Worm (Caenorhabditis elegans): Measurements from ENCODE around the gene K08F9.1.
A peak's percentile ranks its signal among the peaks of the same experiment; 100 is the strongest.

Gene K08F9.1

DNA sequence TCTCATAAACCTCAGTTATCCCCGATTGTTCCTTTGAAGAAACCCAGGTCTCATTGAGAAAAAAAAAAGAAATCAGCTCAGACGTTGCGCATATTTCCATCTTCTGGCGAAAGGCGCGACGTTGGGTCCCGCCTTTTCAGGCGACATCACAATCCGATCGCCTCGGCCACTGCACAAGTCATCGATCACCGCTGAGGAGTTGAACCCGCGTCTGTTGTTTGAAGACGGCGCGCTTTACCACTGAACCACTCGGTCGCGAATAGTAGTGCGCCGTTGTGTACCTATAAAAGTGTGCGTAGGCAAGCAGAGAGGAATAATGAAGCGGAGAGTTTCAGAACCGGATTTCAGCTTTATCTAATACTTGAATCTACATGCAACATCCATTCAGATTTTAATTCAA is 47.7 kb upstream of the K08F9.1 start, which contains the start of gene Y75B12B.11 (continued):
- peak; percentile 70 for TF ChIP-seq ztf-4 (tag; optimal IDR thresholded peaks at IDR 0.05)
- peak; percentile 89 for TF ChIP-seq ama-1 (optimal IDR thresholded peaks at IDR 0.05)
- TF ChIP-seq nhr-6 (tag; optimal IDR thresholded peaks at IDR 0.05), result no peak
- TF ChIP-seq elt-1 (tag; optimal IDR thresholded peaks at IDR 0.05), result no peak
- TF ChIP-seq peb-1 (tag; optimal IDR thresholded peaks at IDR 0.05), result no peak
- no peak for TF ChIP-seq mbf-1 (tag; optimal IDR thresholded peaks at IDR 0.05)
- no peak for TF ChIP-seq nhr-12 (tag; optimal IDR thresholded peaks at IDR 0.05)
- peak; percentile 73 for TF ChIP-seq unc-55 (GFP tag; optimal IDR thresholded peaks at IDR 0.05)
- peak; percentile 69 for TF ChIP-seq F13H6.1 (tag; optimal IDR thresholded peaks at IDR 0.05)
- peak; percentile 33 for TF ChIP-seq ceh-16 (tag; optimal IDR thresholded peaks at IDR 0.05)
- peak; percentile 62 for TF ChIP-seq C34F6.9 (tag; optimal IDR thresholded peaks at IDR 0.05)
- TF ChIP-seq gmeb-1 (tag; optimal IDR thresholded peaks at IDR 0.05), result peak; percentile 76

DNA sequence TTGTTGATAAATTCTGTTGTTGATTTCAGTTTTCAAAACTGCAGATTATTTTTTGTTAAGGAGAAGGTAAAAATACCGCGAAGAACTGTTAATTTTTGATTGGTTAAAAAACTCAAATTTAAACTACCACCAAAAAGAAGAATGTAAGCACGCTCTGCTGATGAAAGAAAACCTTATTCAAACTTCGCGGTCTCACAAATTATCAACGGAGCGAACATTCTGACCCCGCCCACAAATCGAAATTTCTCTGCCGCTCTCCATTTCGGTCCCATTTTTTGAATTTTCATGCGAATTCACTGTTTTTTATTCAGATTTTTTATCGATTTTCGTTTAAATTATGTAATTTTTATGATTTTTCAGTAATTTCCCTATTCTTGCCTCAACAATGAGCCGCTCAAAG is 46.4 kb upstream of the K08F9.1 start, which contains the start of gene cyn-3:
TSS of gene cyn-3 (plus strand) at position 361 of the 400 bp plus-strand sequence.
- TF ChIP-seq gmeb-1 (tag; optimal IDR thresholded peaks at IDR 0.05), result peak; percentile 99
- peak; percentile 93 for TF ChIP-seq nhr-25 (tag; optimal IDR thresholded peaks at IDR 0.05)
- TF ChIP-seq elt-3 (tag; optimal IDR thresholded peaks at IDR 0.05), result no peak
- peak; percentile 89 for TF ChIP-seq nhr-129 (tag; optimal IDR thresholded peaks at IDR 0.05)
- no peak for TF ChIP-seq ztf-11 (tag; optimal IDR thresholded peaks at IDR 0.05)
- no peak for TF ChIP-seq nhr-23 (tag; optimal IDR thresholded peaks at IDR 0.05)
- no peak for TF ChIP-seq ztf-1 (GFP tag; conservative IDR thresholded peaks at IDR 0.05)
- peak; percentile 90 for TF ChIP-seq sma-9 (GFP tag; optimal IDR thresholded peaks at IDR 0.05)
- no peak for TF ChIP-seq sma-9 (tag; optimal IDR thresholded peaks at IDR 0.05)
- TF ChIP-seq zag-1 (tag; optimal IDR thresholded peaks at IDR 0.05), result peak; percentile 46
- peak; percentile 93 for TF ChIP-seq lin-13 (GFP tag; optimal IDR thresholded peaks at IDR 0.05)
- peak; percentile 92 for TF ChIP-seq sem-4 (tag; optimal IDR thresholded peaks at IDR 0.05)
- peak; percentile 73 for TF ChIP-seq ztf-4 (tag; optimal IDR thresholded peaks at IDR 0.05)
- TF ChIP-seq unc-55 (GFP tag; optimal IDR thresholded peaks at IDR 0.05), result peak; percentile 97
- peak; percentile 59 for TF ChIP-seq ceh-16 (tag; optimal IDR thresholded peaks at IDR 0.05)
- TF ChIP-seq ZK546.5 (tag; optimal IDR thresholded peaks at IDR 0.05), result peak; percentile 30
- TF ChIP-seq C34F6.9 (tag; optimal IDR thresholded peaks at IDR 0.05), result peak; percentile 93
- peak; percentile 82 to 93 for TF ChIP-seq lsy-2 (tag; optimal IDR thresholded peaks at IDR 0.05)
- TF ChIP-seq alr-1 (tag; optimal IDR thresholded peaks at IDR 0.05), result no peak
- TF ChIP-seq egl-27 (tag; optimal IDR thresholded peaks at IDR 0.05), result peak; percentile 31
- no peak for TF ChIP-seq nhr-12 (tag; optimal IDR thresholded peaks at IDR 0.05)
- peak; percentile 81 for TF ChIP-seq mab-5 (tag; optimal IDR thresholded peaks at IDR 0.05)
- peak; percentile 41 for TF ChIP-seq R02D3.7 (tag; optimal IDR thresholded peaks at IDR 0.05)
- TF ChIP-seq nhr-21 (tag; optimal IDR thresholded peaks at IDR 0.05), result peak; percentile 85
- peak; percentile 54 for TF ChIP-seq nhr-77 (tag; optimal IDR thresholded peaks at IDR 0.05)
- TF ChIP-seq fos-1 (tag; optimal IDR thresholded peaks at IDR 0.05), result peak; percentile 76
- no peak for TF ChIP-seq lin-39 (tag; optimal IDR thresholded peaks at IDR 0.05)
- no peak for TF ChIP-seq nhr-10 (tag; optimal IDR thresholded peaks at IDR 0.05)
- TF ChIP-seq crh-2 (tag; optimal IDR thresholded peaks at IDR 0.05), result peak; percentile 96
- peak; percentile 87 for TF ChIP-seq snpc-4 (tag; optimal IDR thresholded peaks at IDR 0.05)
- peak; percentile 38 for TF ChIP-seq ceh-82 (tag; optimal IDR thresholded peaks at IDR 0.05)
- peak; percentile 85 for TF ChIP-seq ama-1 (optimal IDR thresholded peaks at IDR 0.05)
- no peak for TF ChIP-seq nhr-6 (tag; optimal IDR thresholded peaks at IDR 0.05)
- peak; percentile 78 for TF ChIP-seq blmp-1 (tag; optimal IDR thresholded peaks at IDR 0.05; ENCODE audit: insufficient read depth)
- no peak for TF ChIP-seq skn-1 (tag; optimal IDR thresholded peaks at IDR 0.05)
- peak; percentile 85 for TF ChIP-seq F13H6.1 (tag; optimal IDR thresholded peaks at IDR 0.05)
- no peak for TF ChIP-seq nhr-11 (tag; optimal IDR thresholded peaks at IDR 0.05)
- TF ChIP-seq aly-2 (tag; optimal IDR thresholded peaks at IDR 0.05), result no peak
- TF ChIP-seq lin-11 (tag; optimal IDR thresholded peaks at IDR 0.05), result peak; percentile 91
- peak; percentile 87 for TF ChIP-seq sma-3 (GFP tag; optimal IDR thresholded peaks at IDR 0.05)
- TF ChIP-seq elt-1 (tag; optimal IDR thresholded peaks at IDR 0.05), result no peak

All from whole organism, L2 larva.